Worm (Caenorhabditis elegans): Measurements from ENCODE around the gene frh-1.
A peak's percentile ranks its signal among the peaks of the same experiment; 100 is the strongest.

The frh-1 gene

DNA sequence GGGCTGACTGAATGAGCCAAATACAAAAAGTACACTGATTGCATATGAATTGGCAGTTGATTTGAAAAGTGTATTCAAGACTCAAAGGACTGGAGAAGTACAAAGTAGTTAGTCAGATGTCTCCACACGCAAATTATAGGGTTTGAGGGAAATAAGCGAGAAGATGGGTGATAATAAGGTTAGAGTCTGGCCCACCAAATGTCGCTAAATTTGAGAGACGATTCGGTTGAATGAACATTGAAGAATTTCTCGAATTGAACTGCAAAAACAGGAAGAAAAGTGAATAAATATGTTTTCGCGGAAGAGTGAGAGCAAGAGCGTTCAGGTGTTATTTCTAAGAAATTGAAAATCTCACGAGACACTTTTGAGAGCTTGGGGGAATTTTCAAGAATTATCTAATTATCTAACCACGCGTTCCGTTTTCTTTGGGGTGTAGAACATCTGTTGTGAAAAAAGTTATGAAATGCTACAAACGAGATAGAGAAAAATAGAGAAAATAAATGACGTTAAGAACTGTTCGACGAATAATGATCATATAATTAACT is 42.4 kb downstream of the frh-1 start:
- no peak for TF ChIP-seq nhr-43 (tag; optimal IDR thresholded peaks at IDR 0.05; ENCODE audit: poor library complexity, severe bottlenecking)
- no peak for TF ChIP-seq fkh-2 (tag; optimal IDR thresholded peaks at IDR 0.05)
- TF ChIP-seq nhr-77 (tag; optimal IDR thresholded peaks at IDR 0.05): no peak
- TF ChIP-seq egl-27 (tag; optimal IDR thresholded peaks at IDR 0.05): no peak
- TF ChIP-seq lsy-12 (tag; optimal IDR thresholded peaks at IDR 0.05): no peak
- no peak for TF ChIP-seq hmg-11 (tag; optimal IDR thresholded peaks at IDR 0.05)
- TF ChIP-seq daf-12 (tag; optimal IDR thresholded peaks at IDR 0.05): no peak
- TF ChIP-seq nhr-76 (tag; optimal IDR thresholded peaks at IDR 0.05): no peak
- no peak for TF ChIP-seq ztf-4 (tag; optimal IDR thresholded peaks at IDR 0.05)
- TF ChIP-seq elt-2 (tag; optimal IDR thresholded peaks at IDR 0.05): no peak
- no peak for TF ChIP-seq unc-39 (tag; optimal IDR thresholded peaks at IDR 0.05)
- TF ChIP-seq nhr-23 (tag; optimal IDR thresholded peaks at IDR 0.05): no peak
- TF ChIP-seq unc-62 (GFP tag; optimal IDR thresholded peaks at IDR 0.05): no peak
- no peak for TF ChIP-seq jun-1 (tag; optimal IDR thresholded peaks at IDR 0.05)
- no peak for TF ChIP-seq skn-1 (tag; optimal IDR thresholded peaks at IDR 0.05)
- no peak for TF ChIP-seq mml-1 (tag; optimal IDR thresholded peaks at IDR 0.05)
- no peak for TF ChIP-seq nhr-237 (tag; optimal IDR thresholded peaks at IDR 0.05)
- TF ChIP-seq nhr-28 (tag; optimal IDR thresholded peaks at IDR 0.05): no peak
- no peak for TF ChIP-seq nhr-25 (tag; optimal IDR thresholded peaks at IDR 0.05)

DNA sequence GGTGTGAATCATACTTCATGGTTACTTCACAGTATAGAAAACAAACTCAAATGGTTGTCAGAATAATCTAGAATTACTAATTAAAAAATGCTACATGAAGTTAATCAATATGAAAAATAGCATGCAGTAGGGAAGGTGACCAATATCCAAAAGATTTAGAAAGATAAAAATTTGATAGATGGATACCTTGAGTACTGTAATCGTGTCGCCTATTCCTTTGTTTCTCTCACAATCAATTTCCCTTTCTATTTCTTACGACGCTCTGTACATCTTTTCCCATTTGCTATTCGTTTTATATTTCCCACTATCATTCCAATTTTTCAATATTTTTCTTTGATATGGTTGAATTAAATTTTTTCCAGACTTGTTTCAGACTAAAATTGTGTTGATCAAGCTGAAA is 44.1 kb downstream of the frh-1 start, which contains the start of gene B0034.7:
TSS of gene B0034.7 (plus strand) at position 301 of the 400 bp plus-strand sequence.
- no peak for TF ChIP-seq elt-3 (tag; optimal IDR thresholded peaks at IDR 0.05)
- no peak for TF ChIP-seq lsy-12 (tag; optimal IDR thresholded peaks at IDR 0.05)
- TF ChIP-seq nfya-1 (tag; optimal IDR thresholded peaks at IDR 0.05; ENCODE audit: insufficient read depth): no peak

DNA sequence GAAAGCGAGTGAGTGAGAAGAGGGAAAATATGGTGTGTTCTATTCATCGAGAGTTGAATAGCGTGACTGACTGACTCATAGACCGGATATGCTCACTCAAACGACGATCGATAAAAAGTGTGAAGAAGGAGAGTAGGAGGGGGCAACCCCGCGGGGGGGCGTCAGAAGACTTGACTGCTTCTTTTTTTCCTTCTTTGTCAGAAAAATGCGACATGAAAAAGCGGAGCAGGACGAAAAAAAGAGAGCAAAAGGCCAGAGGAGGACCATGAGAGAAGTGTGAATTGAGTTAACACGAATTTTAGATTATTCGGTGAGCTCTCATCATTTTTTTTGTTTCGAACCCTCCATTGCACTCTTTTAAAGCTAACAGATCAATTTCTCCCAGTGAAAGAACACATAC is 45.1 kb downstream of the frh-1 start:
- TF ChIP-seq egl-5 (tag; optimal IDR thresholded peaks at IDR 0.05) (no peak), fkh-10 (GFP tag; optimal IDR thresholded peaks at IDR 0.05) (peak; percentile 20), nfya-1 (tag; optimal IDR thresholded peaks at IDR 0.05; ENCODE audit: insufficient read depth) (peak; percentile 45), hmg-11 (tag; optimal IDR thresholded peaks at IDR 0.05) (peak; percentile 20)

ce11 chrII:5964962-5965361 is 47.7 kb downstream of the frh-1 start:
- TF ChIP-seq lin-15B (tag; optimal IDR thresholded peaks at IDR 0.05) (no peak), R02D3.7 (tag; optimal IDR thresholded peaks at IDR 0.05) (no peak), sea-2 (GFP tag; optimal IDR thresholded peaks at IDR 0.05) (no peak), nhr-76 (tag; optimal IDR thresholded peaks at IDR 0.05) (no peak)

- TF ChIP-seq snpc-4 (tag; optimal IDR thresholded peaks at IDR 0.05) (peak; percentile 78), lin-39 (tag; optimal IDR thresholded peaks at IDR 0.05) (peak; percentile 57), pqm-1 (tag; optimal IDR thresholded peaks at IDR 0.05) (no peak), ceh-28 (tag; optimal IDR thresholded peaks at IDR 0.05) (no peak), ZK546.5 (tag; optimal IDR thresholded peaks at IDR 0.05) (no peak), elt-3 (tag; optimal IDR thresholded peaks at IDR 0.05) (no peak), pha-4 (tag; optimal IDR thresholded peaks at IDR 0.05) (no peak), egl-5 (tag; optimal IDR thresholded peaks at IDR 0.05) (peak; percentile 28), fkh-10 (GFP tag; optimal IDR thresholded peaks at IDR 0.05) (peak; percentile 7), nfya-1 (tag; optimal IDR thresholded peaks at IDR 0.05; ENCODE audit: insufficient read depth) (peak; percentile 60), daf-12 (tag; optimal IDR thresholded peaks at IDR 0.05) (no peak)
Measured at ce11 chrII:5966637-5967036, 49.4 kb downstream of the frh-1 start.

DNA sequence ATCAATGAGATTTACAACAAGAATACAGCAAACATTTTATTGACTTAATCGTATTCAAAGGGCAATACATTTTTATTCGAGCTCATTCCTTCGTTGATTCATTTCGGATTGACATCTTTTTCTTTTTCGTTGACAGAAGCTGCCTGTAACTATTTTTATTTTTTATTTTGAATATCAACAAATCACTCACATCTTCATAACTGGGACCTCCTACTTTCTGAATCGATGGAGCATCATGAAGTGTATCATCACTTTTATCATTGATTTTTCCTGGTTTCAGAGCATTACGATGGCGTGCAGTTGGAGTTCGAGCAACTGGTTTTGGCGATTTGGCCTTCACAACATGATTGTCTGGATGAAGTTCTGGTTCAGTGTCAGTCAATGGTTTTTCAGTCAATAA is 50.8 kb downstream of the frh-1 start, which contains the start of gene B0034.1:
TSS of gene B0034.1 (plus strand) at position 301 of the 400 bp plus-strand sequence.
- TF ChIP-seq R02D3.7 (tag; optimal IDR thresholded peaks at IDR 0.05) (no peak), ceh-9 (tag; optimal IDR thresholded peaks at IDR 0.05) (no peak), elt-3 (tag; optimal IDR thresholded peaks at IDR 0.05) (no peak), nfya-1 (tag; optimal IDR thresholded peaks at IDR 0.05; ENCODE audit: insufficient read depth) (no peak), mdl-1 (tag; optimal IDR thresholded peaks at IDR 0.05) (no peak), ZK546.5 (tag; optimal IDR thresholded peaks at IDR 0.05) (no peak), mml-1 (tag; optimal IDR thresholded peaks at IDR 0.05) (no peak), tbx-2 (tag; optimal IDR thresholded peaks at IDR 0.05) (no peak), nhr-11 (tag; optimal IDR thresholded peaks at IDR 0.05) (no peak), ztf-11 (tag; optimal IDR thresholded peaks at IDR 0.05) (no peak)
